Fruit fly (Drosophila melanogaster) whole organism, embryonic: ENCODE results near the gene CG2182.
A peak's percentile ranks its signal among the peaks of the same experiment; 100 is the strongest.

Experiments
- Blimp-1 ChIP-seq: fragments of 200-800 bp; sonication (Bioruptor generic); optimal IDR thresholded peaks from 3 replicates; lab custom pipeline; 2018; ENCODE audit warnings: missing biosample characterization, missing genetic modification characterization, mild to moderate bottlenecking, moderate library complexity, missing genetic modification reagents
- CG10209 ChIP-seq: fragments of 200-800 bp; sonication (Bioruptor generic); optimal IDR thresholded peaks from 3 replicates; lab custom pipeline; 2017; ENCODE audit warnings: missing biosample characterization, mild to moderate bottlenecking, missing genetic modification characterization, missing genetic modification reagents
- CG10274 ChIP-seq: fragments of 200-800 bp; sonication (Bioruptor generic); optimal IDR thresholded peaks from 3 replicates; lab custom pipeline; 2017; ENCODE audit warnings: missing biosample characterization, mild to moderate bottlenecking, missing genetic modification characterization
- CG10366 ChIP-seq: fragments of 200-800 bp; sonication (Bioruptor generic); IDR thresholded peaks from 2 replicates; pipeline ENCODE4 v1.3.6; 2022; ENCODE audit warnings: missing biosample characterization, missing genetic modification characterization
- CG13894 ChIP-seq: fragments of 200-800 bp; sonication (Bioruptor generic); optimal IDR thresholded peaks from 3 replicates; lab custom pipeline; 2018; ENCODE audit warnings: missing biosample characterization, mild to moderate bottlenecking, missing genetic modification characterization, moderate library complexity
- CG18476 ChIP-seq: fragments of 200-800 bp; sonication (Bioruptor generic); optimal IDR thresholded peaks from 2 replicates; lab custom pipeline; 2016; ENCODE audit warnings: missing biosample characterization, mild to moderate bottlenecking, missing genetic modification characterization
- CG2889 ChIP-seq: fragments of 200-800 bp; sonication (Bioruptor generic); IDR thresholded peaks from 3 replicates; pipeline ENCODE4 v1.3.6; 2022; ENCODE audit warnings: missing biosample characterization, missing genetic modification characterization
- CG4424 ChIP-seq: fragments of 200-800 bp; sonication (Bioruptor generic); optimal IDR thresholded peaks from 3 replicates; lab custom pipeline; 2016; ENCODE audit warnings: missing biosample characterization, missing genetic modification characterization
- CG4820 ChIP-seq: fragments of 200-800 bp; sonication (Bioruptor generic); optimal IDR thresholded peaks from 3 replicates; lab custom pipeline; 2016; ENCODE audit warnings: missing biosample characterization, missing genetic modification characterization
- CG7357 ChIP-seq: fragments of 200-800 bp; sonication (Bioruptor generic); IDR thresholded peaks from 3 replicates; pipeline ENCODE4 v1.3.6; 2022; ENCODE audit warnings: missing biosample characterization, missing genetic modification characterization
- CG8290 ChIP-seq, 3 experiments: fragments of 200-800 bp; sonication (Bioruptor generic); optimal IDR thresholded peaks; 2 replicates each; lab custom pipeline; 2016 to 2019; ENCODE audit warnings: missing biosample characterization in 3 of 3, missing genetic modification characterization in 3 of 3, mild to moderate bottlenecking in 2 of 3, moderate library complexity in 1 of 3
- CG8359 ChIP-seq: fragments of 200-800 bp; sonication (Bioruptor generic); optimal IDR thresholded peaks from 2 replicates; lab custom pipeline; 2017; ENCODE audit warnings: missing biosample characterization, mild to moderate bottlenecking, missing genetic modification characterization, borderline replicate concordance
- CG8944 ChIP-seq: fragments of 200-800 bp; sonication (Bioruptor generic); optimal IDR thresholded peaks from 3 replicates; lab custom pipeline; 2016; ENCODE audit warnings: missing biosample characterization, missing genetic modification characterization
- CG9817 ChIP-seq: fragments of 200-800 bp; sonication (Bioruptor generic); optimal IDR thresholded peaks from 2 replicates; lab custom pipeline; 2018; ENCODE audit warnings: missing biosample characterization, mild to moderate bottlenecking, missing genetic modification characterization, moderate library complexity
- CG9876 ChIP-seq: fragments of 200-800 bp; sonication (Bioruptor generic); optimal IDR thresholded peaks from 2 replicates; lab custom pipeline; 2016; ENCODE audit warnings: missing biosample characterization, missing genetic modification characterization
- CTCF ChIP-seq: fragments of 200-800 bp; sonication (Bioruptor generic); optimal IDR thresholded peaks from 2 replicates; lab custom pipeline; 2017; ENCODE audit warnings: missing biosample characterization, mild to moderate bottlenecking, missing genetic modification characterization, moderate library complexity
- Camta ChIP-seq: fragments of 200-800 bp; sonication (Bioruptor generic); optimal IDR thresholded peaks from 2 replicates; lab custom pipeline; 2016; ENCODE audit warnings: missing biosample characterization, missing genetic modification characterization
- CoRest ChIP-seq: fragments of 200-800 bp; sonication (Bioruptor generic); optimal IDR thresholded peaks from 3 replicates; lab custom pipeline; 2018; ENCODE audit warnings: missing biosample characterization, mild to moderate bottlenecking, missing genetic modification characterization, moderate library complexity
- D19B ChIP-seq: fragments of 200-800 bp; sonication (Bioruptor generic); optimal IDR thresholded peaks from 2 replicates; lab custom pipeline; 2017; ENCODE audit warnings: missing biosample characterization, mild to moderate bottlenecking, missing genetic modification characterization
- Doc2 ChIP-seq: fragments of 200-800 bp; sonication (Bioruptor generic); IDR thresholded peaks from 2 replicates; pipeline ENCODE4 v1.3.6; 2022; ENCODE audit warnings: missing biosample characterization, missing genetic modification characterization
- HmgD ChIP-seq: fragments of 200-800 bp; sonication (Bioruptor generic); optimal IDR thresholded peaks from 3 replicates; lab custom pipeline; 2016; ENCODE audit warnings: missing biosample characterization, missing genetic modification characterization
- HmgZ ChIP-seq: fragments of 200-800 bp; sonication (Bioruptor generic); optimal IDR thresholded peaks from 2 replicates; lab custom pipeline; 2018; ENCODE audit warnings: missing biosample characterization, mild to moderate bottlenecking, missing genetic modification characterization
- Max ChIP-seq: fragments of 200-800 bp; sonication (Bioruptor generic); optimal IDR thresholded peaks from 2 replicates; lab custom pipeline; 2016; ENCODE audit warnings: missing biosample characterization, mild to moderate bottlenecking, missing genetic modification characterization
- Med ChIP-seq: fragments of 200-800 bp; sonication (Bioruptor generic); peaks from one replicate; lab custom pipeline; 2016; ENCODE audit warnings: missing biosample characterization, missing genetic modification characterization, mild to moderate bottlenecking, inconsistent platforms, moderate library complexity
- Mes4 ChIP-seq: fragments of 200-800 bp; sonication (Bioruptor generic); optimal IDR thresholded peaks from 2 replicates; lab custom pipeline; 2016; ENCODE audit warnings: missing biosample characterization, missing genetic modification characterization
- NC2β ChIP-seq: fragments of 200-800 bp; sonication (Bioruptor generic); optimal IDR thresholded peaks from 2 replicates; lab custom pipeline; 2016; ENCODE audit warnings: missing biosample characterization, missing genetic modification characterization
- Optix ChIP-seq: fragments of 200-800 bp; sonication (Bioruptor generic); IDR thresholded peaks from 3 replicates; pipeline ENCODE4 v1.3.6; 2022; ENCODE audit warnings: missing biosample characterization, missing genetic modification characterization
- Ptx1 ChIP-seq: fragments of 200-800 bp; sonication (Bioruptor generic); IDR thresholded peaks from 2 replicates; pipeline ENCODE4 v1.3.6; 2022; ENCODE audit warnings: missing biosample characterization, missing genetic modification characterization
- Ravus ChIP-seq: fragments of 200-800 bp; sonication (Bioruptor generic); IDR thresholded peaks from 2 replicates; pipeline ENCODE4 v1.3.6; 2022; ENCODE audit warnings: missing biosample characterization, missing genetic modification characterization
- Sry-β ChIP-seq: fragments of 200-800 bp; sonication (Bioruptor generic); optimal IDR thresholded peaks from 2 replicates; lab custom pipeline; 2018; ENCODE audit warnings: missing biosample characterization, mild to moderate bottlenecking, missing genetic modification characterization, moderate library complexity
- TFAM ChIP-seq: fragments of 200-800 bp; sonication (Bioruptor generic); optimal IDR thresholded peaks from 2 replicates; lab custom pipeline; 2017; ENCODE audit warnings: missing biosample characterization, missing genetic modification characterization, inconsistent platforms
- Xrp1 ChIP-seq: fragments of 200-800 bp; sonication (Bioruptor generic); IDR thresholded peaks from 2 replicates; pipeline ENCODE4 v1.3.6; 2022; ENCODE audit warnings: missing biosample characterization, missing genetic modification characterization
- amos ChIP-seq: fragments of 200-800 bp; sonication (Bioruptor generic); IDR thresholded peaks from 2 replicates; pipeline ENCODE4 v1.3.6; 2022; ENCODE audit warnings: missing biosample characterization, missing genetic modification characterization; ENCODE audit not compliant: partially characterized antibody
- cato ChIP-seq: fragments of 200-800 bp; sonication (Bioruptor generic); optimal IDR thresholded peaks from 2 replicates; lab custom pipeline; 2016; ENCODE audit warnings: missing biosample characterization, missing genetic modification characterization, borderline replicate concordance
- crc ChIP-seq: fragments of 200-800 bp; sonication (Bioruptor generic); optimal IDR thresholded peaks from 2 replicates; lab custom pipeline; 2016; ENCODE audit warnings: missing biosample characterization, missing genetic modification characterization
- crol ChIP-seq: fragments of 200-800 bp; sonication (Bioruptor generic); IDR thresholded peaks from 2 replicates; pipeline ENCODE4 v1.3.6; 2022; ENCODE audit warnings: missing biosample characterization, missing genetic modification characterization
- disco-r ChIP-seq: fragments of 200-800 bp; sonication (Bioruptor generic); optimal IDR thresholded peaks from 2 replicates; lab custom pipeline; 2016; ENCODE audit warnings: missing biosample characterization, missing genetic modification characterization
- ewg ChIP-seq: fragments of 200-800 bp; sonication (Bioruptor generic); optimal IDR thresholded peaks from 3 replicates; lab custom pipeline; 2017; ENCODE audit warnings: mild to moderate bottlenecking, missing biosample characterization, missing genetic modification reagents, missing genetic modification characterization
- fd96Cb ChIP-seq: fragments of 200-800 bp; sonication (Bioruptor generic); optimal IDR thresholded peaks from 2 replicates; lab custom pipeline; 2018; ENCODE audit warnings: missing biosample characterization, mild to moderate bottlenecking, missing genetic modification characterization, moderate library complexity
- fu2 ChIP-seq: fragments of 200-800 bp; sonication (Bioruptor generic); optimal IDR thresholded peaks from 2 replicates; lab custom pipeline; 2016; ENCODE audit warnings: missing biosample characterization, missing genetic modification characterization
- gt ChIP-seq: fragments of 200-800 bp; sonication (Bioruptor generic); IDR thresholded peaks from 2 replicates; pipeline ENCODE4 v1.3.6; 2022; ENCODE audit warnings: missing biosample characterization, missing genetic modification characterization
- insv ChIP-seq, 2 experiments: fragments of 200-800 bp; sonication (Bioruptor generic); optimal IDR thresholded peaks; 3 replicates each; lab custom pipeline; 2016 to 2018; ENCODE audit warnings: missing biosample characterization in 2 of 2, missing genetic modification characterization in 2 of 2
- lab ChIP-seq: fragments of 200-800 bp; sonication (Bioruptor generic); optimal IDR thresholded peaks from 3 replicates; lab custom pipeline; 2017; ENCODE audit warnings: missing biosample characterization, missing genetic modification characterization, mild to moderate bottlenecking, moderate library complexity, missing genetic modification reagents
- luna ChIP-seq: fragments of 200-800 bp; sonication (Bioruptor generic); optimal IDR thresholded peaks from 2 replicates; lab custom pipeline; 2016; ENCODE audit warnings: missing biosample characterization, missing genetic modification characterization
- mirr ChIP-seq: fragments of 200-800 bp; sonication (Bioruptor generic); optimal IDR thresholded peaks from 3 replicates; lab custom pipeline; 2018; ENCODE audit warnings: missing biosample characterization, mild to moderate bottlenecking, missing genetic modification characterization
- org-1 ChIP-seq: fragments of 200-800 bp; sonication (Bioruptor generic); optimal IDR thresholded peaks from 2 replicates; lab custom pipeline; 2017; ENCODE audit warnings: missing biosample characterization, missing genetic modification characterization
- sens ChIP-seq: fragments of 200-800 bp; sonication (Bioruptor generic); peaks from one replicate; lab custom pipeline; 2016; ENCODE audit warnings: missing biosample characterization, missing genetic modification characterization
- sqz ChIP-seq: fragments of 200-800 bp; sonication (Bioruptor generic); optimal IDR thresholded peaks from 3 replicates; lab custom pipeline; 2018; ENCODE audit warnings: missing biosample characterization, mild to moderate bottlenecking, missing genetic modification characterization
- tgo ChIP-seq: fragments of 200-800 bp; sonication (Bioruptor generic); IDR thresholded peaks from 3 replicates; pipeline ENCODE4 v1.3.6; 2022; ENCODE audit warnings: missing biosample characterization, missing genetic modification characterization
- tin ChIP-seq: fragments of 200-800 bp; sonication (Bioruptor generic); optimal IDR thresholded peaks from 3 replicates; lab custom pipeline; 2016; ENCODE audit warnings: missing biosample characterization, missing genetic modification characterization
- tx ChIP-seq: fragments of 200-800 bp; sonication (Bioruptor generic); optimal IDR thresholded peaks from 2 replicates; lab custom pipeline; 2016; ENCODE audit warnings: missing biosample characterization, missing genetic modification characterization

Gene CG2182

DNA sequence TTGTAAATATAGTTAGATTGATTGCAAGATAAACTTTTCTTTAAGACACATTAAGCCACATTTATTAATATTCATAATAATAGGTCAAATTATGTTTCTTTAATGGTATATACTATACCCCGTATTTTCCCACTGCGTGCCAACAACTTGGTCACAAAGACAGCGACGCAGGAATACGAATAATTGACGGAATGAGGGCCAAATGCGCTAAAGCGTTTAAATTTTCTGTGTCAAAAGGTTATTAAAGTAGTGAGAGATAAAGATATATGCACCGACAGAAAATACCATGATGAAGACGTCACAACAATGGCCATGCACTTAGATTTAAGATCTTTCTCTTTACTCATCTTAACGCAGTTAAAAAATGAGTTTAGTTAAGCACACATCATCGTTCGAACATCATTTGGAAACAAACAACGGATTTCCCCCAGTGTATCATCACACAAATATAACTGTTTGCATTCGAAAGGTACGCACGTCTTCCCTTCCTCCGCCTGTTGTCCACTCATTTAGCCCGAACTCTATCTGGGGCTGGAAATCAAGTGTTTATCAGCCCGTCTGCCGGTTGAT, 39.2 kb downstream of the CG2182 start (continued):
- TF ChIP-seq amos (no peak), Sry-β (GFP tag; lab: Kevin White, UChicago) (no peak), HmgD (no peak), ewg (GFP tag; lab: Kevin White, UChicago) (peak; percentile 49), tx (GFP tag; lab: Kevin White, UChicago) (peak; percentile 14), Mes4 (GFP tag; lab: Kevin White, UChicago) (peak; percentile 70), sens (GFP tag; lab: Kevin White, UChicago) (peak; percentile 93), Ptx1 (GFP tag; lab: Robert Waterston, UW) (peak; percentile 71), sqz (GFP tag; lab: Kevin White, UChicago) (peak; percentile 42), CG7357 (GFP tag; lab: Robert Waterston, UW) (peak; percentile 61; the same call in 1 of the 3 replicates), disco-r (GFP tag; lab: Kevin White, UChicago) (no peak), crc (peak; percentile 52), CG9817 (tag; lab: Kevin White, UChicago) (peak; percentile 17), tin (GFP tag; lab: Kevin White, UChicago) (peak; percentile 47), insv (GFP tag; optimal IDR thresholded peaks at IDR 0.05; lab: Kevin White, UChicago) (no peak), CG10209 (GFP tag; lab: Kevin White, UChicago) (peak; percentile 63), CG2889 (GFP tag; lab: Robert Waterston, UW) (no peak), Med (GFP tag; lab: Kevin White, UChicago) (peak; percentile 94), tgo (GFP tag; lab: Robert Waterston, UW) (peak; percentile 55), CG4424 (GFP tag; lab: Kevin White, UChicago) (peak; percentile 80), CG9876 (GFP tag; lab: Kevin White, UChicago) (peak; percentile 44), Doc2 (no peak), CG8359 (GFP tag; lab: Kevin White, UChicago) (no peak), CoRest (tag; lab: Kevin White, UChicago) (peak; percentile 74), D19B (GFP tag; lab: Kevin White, UChicago) (peak; percentile 38), CG8944 (GFP tag; lab: Kevin White, UChicago) (peak; percentile 52), TFAM (GFP tag; lab: Kevin White, UChicago) (no peak), CG18476 (peak; percentile 35), crol (peak; percentile 82), mirr (GFP tag; lab: Kevin White, UChicago) (peak; percentile 18), lab (peak; percentile 44), CG13894 (tag; lab: Kevin White, UChicago) (no peak), NC2β (GFP tag; lab: Kevin White, UChicago) (peak; percentile 62), fu2 (GFP tag; lab: Kevin White, UChicago) (peak; percentile 44), Camta (GFP tag; lab: Kevin White, UChicago) (peak; percentile 62), CG4820 (peak; percentile 65), gt (GFP tag; lab: Robert Waterston, UW) (no peak), fd96Cb (peak; percentile 70), Ravus (GFP tag; lab: Robert Waterston, UW) (no peak; the same call in 1 of the 2 replicates), luna (GFP tag; lab: Kevin White, UChicago) (peak; percentile 21), CG10274 (GFP tag; lab: Kevin White, UChicago) (peak; percentile 30), cato (GFP tag; lab: Kevin White, UChicago) (peak; percentile 42), org-1 (GFP tag; lab: Kevin White, UChicago) (peak; percentile 69), CG8290 (GFP tag; optimal IDR thresholded peaks at IDR 0.05; lab: Kevin White, UChicago) (peak; percentile 7), CG8290 (tag; optimal IDR thresholded peaks at IDR 0.05; lab: Kevin White, UChicago) (peak in 1 of 2 experiments; percentile 81), Max (GFP tag; lab: Kevin White, UChicago) (peak; percentile 46), Blimp-1 (GFP tag; lab: Kevin White, UChicago) (no peak), CTCF (GFP tag; lab: Kevin White, UChicago) (peak; percentile 4), CG10366 (GFP tag; lab: Robert Waterston, UW) (no peak; the same call in 1 of the 2 replicates), HmgZ (tag; lab: Kevin White, UChicago) (peak; percentile 7), Xrp1 (GFP tag; lab: Robert Waterston, UW) (peak; percentile 59), Optix (peak; percentile 71; the same call in 2 of the 3 replicates)
